Fruit fly (Drosophila melanogaster): ENCODE measurements around the gene CG9915.

The CG9915 gene

dm6 chrX:16281717-16282529 lies 31.0 kb downstream of the CG9915 start:
- TF ChIP-seq Rel (GFP tag; optimal IDR thresholded peaks at IDR 0.05): peak; percentile 47
- TF ChIP-seq Rel (tag; optimal IDR thresholded peaks at IDR 0.05): peak; percentile 81
- TF ChIP-seq dl (GFP tag; optimal IDR thresholded peaks at IDR 0.05; ENCODE audit: insufficient read depth in 1 of 2, partially characterized antibody in 2 of 2): no peak
- no peak for TF ChIP-seq CG9705 (GFP tag; optimal IDR thresholded peaks at IDR 0.05)
- TF ChIP-seq h (GFP tag; optimal IDR thresholded peaks at IDR 0.05): peak; percentile 27

dm6 chrX:16281305-16281704 lies 31.6 kb downstream of the CG9915 start:
- TF ChIP-seq Sp1 (GFP tag; optimal IDR thresholded peaks at IDR 0.05) (no peak), br (GFP tag; optimal IDR thresholded peaks at IDR 0.05) (no peak), foxo (GFP tag; optimal IDR thresholded peaks at IDR 0.05) (no peak), CrebA (GFP tag; optimal IDR thresholded peaks at IDR 0.05; ENCODE audit: borderline replicate concordance) (no peak), Abd-B (GFP tag; optimal IDR thresholded peaks at IDR 0.05) (no peak), Hnf4 (GFP tag; optimal IDR thresholded peaks at IDR 0.05) (no peak), jim (GFP tag; optimal IDR thresholded peaks at IDR 0.05) (no peak), GATAd (GFP tag; optimal IDR thresholded peaks at IDR 0.05) (no peak), Mio (GFP tag; optimal IDR thresholded peaks at IDR 0.05) (no peak), lola (GFP tag; optimal IDR thresholded peaks at IDR 0.05) (no peak), Jra (GFP tag; optimal IDR thresholded peaks at IDR 0.05) (no peak), brk (GFP tag; optimal IDR thresholded peaks at IDR 0.05) (no peak), h (GFP tag; optimal IDR thresholded peaks at IDR 0.05) (no peak)

- peak; percentile 93 for TF ChIP-seq HLH106 (tag; optimal IDR thresholded peaks at IDR 0.05)
- TF ChIP-seq OdsH (GFP tag; optimal IDR thresholded peaks at IDR 0.05): peak; percentile 82
- TF ChIP-seq rgr (GFP tag; optimal IDR thresholded peaks at IDR 0.05): peak; percentile 89
- TF ChIP-seq ey (GFP tag; optimal IDR thresholded peaks at IDR 0.05): peak; percentile 91
- peak; percentile 61 for TF ChIP-seq sage (GFP tag; optimal IDR thresholded peaks at IDR 0.05)
- peak; percentile 48 for TF ChIP-seq woc (GFP tag; optimal IDR thresholded peaks at IDR 0.05)
- peak; percentile 65 for TF ChIP-seq Hr83 (GFP tag; optimal IDR thresholded peaks at IDR 0.05; ENCODE audit: poor library complexity, severe bottlenecking)
- TF ChIP-seq fru (GFP tag; optimal IDR thresholded peaks at IDR 0.05): peak; percentile 94
- no peak for TF ChIP-seq dsf (GFP tag; optimal IDR thresholded peaks at IDR 0.05; ENCODE audit: borderline replicate concordance)
- TF ChIP-seq Hr78 (GFP tag; optimal IDR thresholded peaks at IDR 0.05): no peak
- no peak for TF ChIP-seq CrebA (GFP tag; optimal IDR thresholded peaks at IDR 0.05; ENCODE audit: borderline replicate concordance)
- no peak for TF ChIP-seq N (GFP tag; optimal IDR thresholded peaks at IDR 0.05)
- TF ChIP-seq h (GFP tag; optimal IDR thresholded peaks at IDR 0.05): peak; percentile 92
- no peak for TF ChIP-seq Dfd (GFP tag; optimal IDR thresholded peaks at IDR 0.05)
- TF ChIP-seq Mio (GFP tag; optimal IDR thresholded peaks at IDR 0.05): peak; percentile 69
- peak; percentile 85 for TF ChIP-seq tai (GFP tag; optimal IDR thresholded peaks at IDR 0.05)
- peak; percentile 67 for TF ChIP-seq psq (GFP tag; optimal IDR thresholded peaks at IDR 0.05)
- no peak for TF ChIP-seq Vsx2 (GFP tag; optimal IDR thresholded peaks at IDR 0.05; ENCODE audit: partially characterized antibody)
- peak; percentile 68 for TF ChIP-seq sv (GFP tag; optimal IDR thresholded peaks at IDR 0.05)
- peak; percentile 86 for TF ChIP-seq br (GFP tag; optimal IDR thresholded peaks at IDR 0.05)
- TF ChIP-seq dl (GFP tag; optimal IDR thresholded peaks at IDR 0.05; ENCODE audit: insufficient read depth in 1 of 2, partially characterized antibody in 2 of 2): no peak
- no peak for TF ChIP-seq Abd-B (GFP tag; optimal IDR thresholded peaks at IDR 0.05)
- TF ChIP-seq pan (optimal IDR thresholded peaks at IDR 0.05): no peak
- no peak for TF ChIP-seq lola (GFP tag; optimal IDR thresholded peaks at IDR 0.05)
- TF ChIP-seq foxo (GFP tag; optimal IDR thresholded peaks at IDR 0.05): peak in 1 of 2 experiments; percentile 97
- TF ChIP-seq Dif (GFP tag; optimal IDR thresholded peaks at IDR 0.05; ENCODE audit: partially characterized antibody): no peak
- no peak for TF ChIP-seq usp (GFP tag; optimal IDR thresholded peaks at IDR 0.05)
- TF ChIP-seq Rel (GFP tag; optimal IDR thresholded peaks at IDR 0.05): no peak
- peak; percentile 89 for TF ChIP-seq Rel (tag; optimal IDR thresholded peaks at IDR 0.05)
- no peak for TF ChIP-seq GATAd (GFP tag; optimal IDR thresholded peaks at IDR 0.05)
- TF ChIP-seq Myc (optimal IDR thresholded peaks at IDR 0.05): no peak
- TF ChIP-seq CG32264 (GFP tag; optimal IDR thresholded peaks at IDR 0.05): peak; percentile 73
- TF ChIP-seq CG9705 (GFP tag; optimal IDR thresholded peaks at IDR 0.05): peak; percentile 82
- TF ChIP-seq Sp1 (GFP tag; optimal IDR thresholded peaks at IDR 0.05): peak; percentile 86
- TF ChIP-seq jim (GFP tag; optimal IDR thresholded peaks at IDR 0.05): peak; percentile 8
- peak; percentile 88 for TF ChIP-seq Hnf4 (GFP tag; optimal IDR thresholded peaks at IDR 0.05)
- peak; percentile 92 for TF ChIP-seq dmrt93B (GFP tag; optimal IDR thresholded peaks at IDR 0.05)
- TF ChIP-seq Jra (GFP tag; optimal IDR thresholded peaks at IDR 0.05): peak; percentile 66
- TF ChIP-seq brk (GFP tag; optimal IDR thresholded peaks at IDR 0.05): no peak
Observed at dm6 chrX:16279340-16279941, 33.5 kb downstream of the CG9915 start.
